Worm (Caenorhabditis elegans) whole organism, L1 larva: ENCODE data around the gene F41G3.5.

Experiments
- C16A3.4 ChIP-seq: fragments of 150-350 bp; optimal IDR thresholded peaks from 2 replicates; lab custom pipeline; 2014; ENCODE audit warnings: missing biosample characterization, missing genetic modification characterization
- C34B4.2 ChIP-seq: sonication (generic microtip); optimal IDR thresholded peaks from 2 replicates; lab custom pipeline; 2017; ENCODE audit warnings: mild to moderate bottlenecking, missing genetic modification characterization, missing compliant biosample characterization
- F16B12.6 ChIP-seq: fragments of 150-350 bp; optimal IDR thresholded peaks from 2 replicates; lab custom pipeline; 2014; ENCODE audit warnings: missing biosample characterization, missing genetic modification characterization
- aha-1 ChIP-seq: fragments of 150-350 bp; optimal IDR thresholded peaks from 2 replicates; lab custom pipeline; 2014; ENCODE audit warnings: missing biosample characterization, missing genetic modification characterization
- alr-1 ChIP-seq: fragments of 200-800 bp; sonication (Bioruptor generic); optimal IDR thresholded peaks from 2 replicates; lab custom pipeline; 2018; ENCODE audit warnings: borderline replicate concordance, mild to moderate bottlenecking, missing genetic modification characterization, missing compliant biosample characterization
- aly-2 ChIP-seq: fragments of 150-350 bp; optimal IDR thresholded peaks from 2 replicates; lab custom pipeline; 2014; ENCODE audit warnings: missing biosample characterization, missing genetic modification characterization
- ama-1 ChIP-seq: fragments of 150-350 bp; optimal IDR thresholded peaks from 2 replicates; lab custom pipeline; 2014
- blmp-1 ChIP-seq: fragments of 150-350 bp; optimal IDR thresholded peaks from 2 replicates; lab custom pipeline; 2014; ENCODE audit warnings: missing biosample characterization, missing genetic modification characterization
- ceh-63 ChIP-seq: fragments of 200-800 bp; sonication (Bioruptor generic); optimal IDR thresholded peaks from 2 replicates; lab custom pipeline; 2018; ENCODE audit warnings: mild to moderate bottlenecking, missing genetic modification characterization, missing compliant biosample characterization
- ceh-8 ChIP-seq: fragments of 200-800 bp; sonication (Bioruptor generic); optimal IDR thresholded peaks from 2 replicates; lab custom pipeline; 2018; ENCODE audit warnings: mild to moderate bottlenecking, missing genetic modification characterization, moderate library complexity, missing compliant biosample characterization
- ceh-82 ChIP-seq, 3 experiments: fragments of 150-350 bp in 1 of 3; sonication (generic microtip) in 2 of 3; optimal IDR thresholded peaks; 2 replicates each; lab custom pipeline; 2014 to 2017; ENCODE audit warnings: missing biosample characterization in 3 of 3, missing genetic modification characterization in 3 of 3
- ceh-90 ChIP-seq: sonication (generic microtip); optimal IDR thresholded peaks from 2 replicates; lab custom pipeline; 2016; ENCODE audit warnings: missing genetic modification characterization, missing compliant biosample characterization
- ces-1 ChIP-seq: fragments of 150-350 bp; optimal IDR thresholded peaks from 2 replicates; lab custom pipeline; 2014; ENCODE audit warnings: missing biosample characterization, missing genetic modification reagents, missing genetic modification characterization
- dpl-1 ChIP-seq, 3 experiments: fragments of 150-350 bp in 2 of 3; sonication (generic microtip) in 1 of 3; optimal IDR thresholded peaks; 2 replicates each; lab custom pipeline; 2014 to 2017; ENCODE audit warnings: missing biosample characterization in 3 of 3, missing genetic modification characterization in 3 of 3, missing genetic modification reagents in 3 of 3
- efl-1 ChIP-seq, 4 experiments: fragments of 150-350 bp; optimal IDR thresholded peaks in 3 of 4; peaks in 1 of 4; 1 replicate in 1 of 4; 2 replicates in 3 of 4; lab custom pipeline; 2014; ENCODE audit warnings: missing biosample characterization in 2 of 4, missing genetic modification characterization in 2 of 4, missing genetic modification reagents in 2 of 4
- efl-3 ChIP-seq: fragments of 200-800 bp; sonication (Bioruptor generic); optimal IDR thresholded peaks from 2 replicates; lab custom pipeline; 2018; ENCODE audit warnings: mild to moderate bottlenecking, missing genetic modification characterization, missing compliant biosample characterization
- egl-27 ChIP-seq, 2 experiments: fragments of 150-350 bp in 1 of 2; sonication (generic microtip); optimal IDR thresholded peaks; 3 replicates each; lab custom pipeline; 2017 to 2018; ENCODE audit warnings: missing biosample characterization in 2 of 2, missing genetic modification characterization in 2 of 2, missing genetic modification reagents in 2 of 2
- elt-2 ChIP-seq: sonication (generic microtip); optimal IDR thresholded peaks from 2 replicates; lab custom pipeline; 2016; ENCODE audit warnings: missing genetic modification characterization, mild to moderate bottlenecking, inconsistent platforms, missing compliant biosample characterization, missing genetic modification reagents
- elt-3 ChIP-seq, 6 experiments: fragments of 150-350 bp in 1 of 6; sonication (generic microtip); optimal IDR thresholded peaks; 2 replicates each; lab custom pipeline; 2017 to 2018; ENCODE audit warnings: missing biosample characterization in 6 of 6, missing genetic modification characterization in 6 of 6, inconsistent platforms in 1 of 6
- fkh-10 ChIP-seq: sonication (generic microtip); optimal IDR thresholded peaks from 2 replicates; lab custom pipeline; 2017; ENCODE audit warnings: missing biosample characterization, missing genetic modification reagents, missing genetic modification characterization
- fkh-4 ChIP-seq: sonication (generic microtip); optimal IDR thresholded peaks from 2 replicates; lab custom pipeline; 2016; ENCODE audit warnings: missing compliant biosample characterization, missing genetic modification characterization, borderline replicate concordance
- fos-1 ChIP-seq: fragments of 150-350 bp; optimal IDR thresholded peaks from 2 replicates; lab custom pipeline; 2014; ENCODE audit warnings: missing biosample characterization, missing genetic modification characterization
- hlh-4 ChIP-seq: sonication (generic microtip); optimal IDR thresholded peaks from 2 replicates; lab custom pipeline; 2016; ENCODE audit warnings: mild to moderate bottlenecking, missing genetic modification characterization, missing compliant biosample characterization
- irx-1 ChIP-seq: sonication (generic microtip); optimal IDR thresholded peaks from 2 replicates; lab custom pipeline; 2016; ENCODE audit warnings: missing genetic modification characterization, missing compliant biosample characterization
- isw-1 ChIP-seq: fragments of 200-800 bp; sonication (Bioruptor generic); IDR thresholded peaks from 2 replicates; pipeline ENCODE4 v1.3.6; 2022; ENCODE audit warnings: missing genetic modification characterization, missing compliant biosample characterization
- jun-1 ChIP-seq: fragments of 150-350 bp; optimal IDR thresholded peaks from 2 replicates; lab custom pipeline; 2014; ENCODE audit warnings: missing biosample characterization, missing genetic modification reagents, missing genetic modification characterization
- lir-3 ChIP-seq: sonication (generic microtip); optimal IDR thresholded peaks from 2 replicates; lab custom pipeline; 2016; ENCODE audit warnings: mild to moderate bottlenecking, missing genetic modification characterization, moderate library complexity, missing compliant biosample characterization; ENCODE audit not compliant: poor library complexity
- lsy-2 ChIP-seq, 2 experiments: fragments of 150-350 bp; optimal IDR thresholded peaks; 2 replicates each; lab custom pipeline; 2014; ENCODE audit warnings: missing biosample characterization in 2 of 2, missing genetic modification characterization in 2 of 2
- mab-9 ChIP-seq: fragments of 200-800 bp; sonication (Bioruptor generic); IDR thresholded peaks from 2 replicates; pipeline ENCODE4 v1.3.6; 2022; ENCODE audit warnings: missing genetic modification reagents, missing genetic modification characterization, missing compliant biosample characterization
- mep-1 ChIP-seq: fragments of 150-350 bp; optimal IDR thresholded peaks from 2 replicates; lab custom pipeline; 2014; ENCODE audit warnings: missing biosample characterization, missing genetic modification characterization
- nhr-11 ChIP-seq: fragments of 150-350 bp; optimal IDR thresholded peaks from 2 replicates; lab custom pipeline; 2014; ENCODE audit warnings: missing biosample characterization, missing genetic modification characterization
- nhr-12 ChIP-seq: sonication (generic microtip); optimal IDR thresholded peaks from 2 replicates; lab custom pipeline; 2017; ENCODE audit warnings: missing biosample characterization, missing genetic modification characterization
- nhr-19 ChIP-seq: fragments of 200-800 bp; sonication (Bioruptor generic); conservative IDR thresholded peaks from 2 replicates; pipeline ENCODE4 v1.3.6; 2022; ENCODE audit warnings: missing genetic modification characterization, missing compliant biosample characterization
- nhr-28 ChIP-seq: fragments of 150-350 bp; optimal IDR thresholded peaks from 2 replicates; lab custom pipeline; 2014; ENCODE audit warnings: missing biosample characterization, missing genetic modification characterization
- nhr-47 ChIP-seq: sonication (generic microtip); optimal IDR thresholded peaks from 2 replicates; lab custom pipeline; 2016; ENCODE audit warnings: mild to moderate bottlenecking, missing genetic modification characterization, moderate library complexity, missing compliant biosample characterization
- nhr-76 ChIP-seq: sonication (generic microtip); optimal IDR thresholded peaks from 2 replicates; lab custom pipeline; 2017; ENCODE audit warnings: missing biosample characterization, missing genetic modification characterization
- nhr-77 ChIP-seq: fragments of 150-350 bp; optimal IDR thresholded peaks from 2 replicates; lab custom pipeline; 2014; ENCODE audit warnings: missing biosample characterization, missing genetic modification characterization
- nhr-85 ChIP-seq: sonication (generic microtip); peaks from one replicate; lab custom pipeline; 2016; ENCODE audit warnings: missing genetic modification characterization, inconsistent platforms, missing compliant biosample characterization
- nhr-90 ChIP-seq: sonication (generic microtip); optimal IDR thresholded peaks from 2 replicates; lab custom pipeline; 2016; ENCODE audit warnings: mild to moderate bottlenecking, missing genetic modification characterization, missing compliant biosample characterization; ENCODE audit not compliant: poor library complexity
- pqm-1 ChIP-seq: sonication (generic microtip); optimal IDR thresholded peaks from 3 replicates; lab custom pipeline; 2017; ENCODE audit warnings: missing biosample characterization, missing genetic modification characterization
- skn-1 ChIP-seq: fragments of 150-350 bp; optimal IDR thresholded peaks from 2 replicates; lab custom pipeline; 2014; ENCODE audit warnings: missing biosample characterization, missing genetic modification characterization
- snpc-4 ChIP-seq: fragments of 150-350 bp; optimal IDR thresholded peaks from 2 replicates; lab custom pipeline; 2014; ENCODE audit warnings: missing biosample characterization, missing genetic modification characterization
- snu-23 ChIP-seq: sonication (generic microtip); optimal IDR thresholded peaks from 2 replicates; lab custom pipeline; 2016; ENCODE audit warnings: missing genetic modification characterization, missing compliant biosample characterization
- sup-37 ChIP-seq: fragments of 200-800 bp; sonication (Bioruptor generic); optimal IDR thresholded peaks from 2 replicates; lab custom pipeline; 2018; ENCODE audit warnings: mild to moderate bottlenecking, missing genetic modification characterization, missing compliant biosample characterization
- swsn-7 ChIP-seq: sonication (generic microtip); optimal IDR thresholded peaks from 2 replicates; lab custom pipeline; 2016; ENCODE audit warnings: missing genetic modification characterization, missing compliant biosample characterization
- tlp-1 ChIP-seq: fragments of 150-350 bp; optimal IDR thresholded peaks from 2 replicates; lab custom pipeline; 2014; ENCODE audit warnings: missing biosample characterization, missing genetic modification characterization
- unc-130 ChIP-seq: fragments of 150-350 bp; optimal IDR thresholded peaks from 2 replicates; lab custom pipeline; 2017; ENCODE audit warnings: missing biosample characterization, missing genetic modification characterization, inconsistent platforms
- unc-86 ChIP-seq: sonication (generic microtip); optimal IDR thresholded peaks from 2 replicates; lab custom pipeline; 2016; ENCODE audit warnings: missing genetic modification characterization, missing compliant biosample characterization
- unc-98 ChIP-seq: fragments of 200-800 bp; sonication (Bioruptor generic); IDR thresholded peaks from 2 replicates; pipeline ENCODE4 v1.3.6; 2022; ENCODE audit warnings: missing genetic modification characterization, missing compliant biosample characterization
- vab-15 ChIP-seq: sonication (generic microtip); optimal IDR thresholded peaks from 2 replicates; lab custom pipeline; 2017; ENCODE audit warnings: missing genotype, mild to moderate bottlenecking, missing genetic modification characterization, missing compliant biosample characterization
- xbp-1 ChIP-seq: sonication (generic microtip); optimal IDR thresholded peaks from 2 replicates; lab custom pipeline; 2016; ENCODE audit warnings: missing genetic modification characterization, missing compliant biosample characterization
- zag-1 ChIP-seq: fragments of 150-350 bp; optimal IDR thresholded peaks from 2 replicates; lab custom pipeline; 2014; ENCODE audit warnings: missing biosample characterization, missing genetic modification characterization
- ztf-11 ChIP-seq, 2 experiments: sonication (generic microtip); optimal IDR thresholded peaks; 2 replicates each; lab custom pipeline; 2016 to 2017; ENCODE audit warnings: missing genetic modification characterization in 2 of 2, missing biosample characterization in 1 of 2, missing compliant biosample characterization in 1 of 2
- ztf-4 ChIP-seq: fragments of 150-350 bp; optimal IDR thresholded peaks from 2 replicates; lab custom pipeline; 2014; ENCODE audit warnings: missing biosample characterization, missing genetic modification characterization

The F41G3.5 gene

DNA sequence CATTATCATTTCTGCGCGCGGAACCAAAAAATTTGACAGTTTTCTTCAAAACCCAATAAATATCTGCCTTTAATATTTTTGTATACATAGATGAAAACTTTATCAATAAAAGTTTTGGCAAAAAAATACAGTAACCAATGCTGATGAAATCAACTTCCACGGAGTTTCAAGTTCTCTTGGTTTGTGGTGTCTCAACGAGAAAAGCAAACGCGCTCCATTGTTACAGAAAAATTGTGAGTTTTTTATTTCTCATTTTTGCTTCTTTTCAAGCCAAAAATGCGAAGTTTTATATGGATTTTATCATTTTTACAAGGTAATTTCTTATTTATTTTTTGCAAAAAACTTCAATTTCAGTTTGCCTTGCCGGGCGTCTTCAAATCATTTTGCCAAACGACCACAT lies 11.8 kb upstream of the F41G3.5 start, which contains the start of gene T14B4.3:
T14B4.3 (plus strand) TSS at position 264 of the 400 bp plus-strand sequence.
- TF ChIP-seq mab-9 (GFP tag; lab: Robert Waterston, UW) = no peak
- no peak for TF ChIP-seq ama-1
- peak; percentile 14 for TF ChIP-seq unc-86 (tag; lab: Kevin White, UChicago)
- TF ChIP-seq zag-1 (tag; lab: Kevin White, UChicago) = no peak
- no peak for TF ChIP-seq irx-1 (tag; lab: Kevin White, UChicago)
- TF ChIP-seq snpc-4 (tag; lab: Kevin White, UChicago) = no peak
- peak; percentile 50 for TF ChIP-seq xbp-1 (tag; lab: Kevin White, UChicago)
- peak; percentile 77 for TF ChIP-seq lir-3
- TF ChIP-seq skn-1 = peak; percentile 43
- peak in 1 of 2 experiments; percentile 67 for TF ChIP-seq ztf-11 (tag; optimal IDR thresholded peaks at IDR 0.05; lab: Kevin White, UChicago)
- peak; percentile 61 for TF ChIP-seq blmp-1 (tag; lab: Kevin White, UChicago)
- peak; percentile 83 for TF ChIP-seq C16A3.4 (tag; lab: Kevin White, UChicago)
- TF ChIP-seq nhr-76 (tag; lab: Kevin White, UChicago) = no peak
- peak; percentile 68 to 88 for TF ChIP-seq lsy-2 (tag; optimal IDR thresholded peaks at IDR 0.05; lab: Kevin White, UChicago)
- TF ChIP-seq ceh-63 (GFP tag; lab: Kevin White, UChicago) = no peak
- no peak for TF ChIP-seq C34B4.2 (tag; lab: Kevin White, UChicago)
- TF ChIP-seq ces-1 = no peak
- peak; percentile 20 for TF ChIP-seq vab-15 (tag; lab: Kevin White, UChicago)
- TF ChIP-seq ceh-82 (tag; optimal IDR thresholded peaks at IDR 0.05; lab: Kevin White, UChicago) = peak in 2 of 3 experiments; percentile 41 to 64
- peak; percentile 53 to 72 (median 71) for TF ChIP-seq dpl-1 (GFP tag; optimal IDR thresholded peaks at IDR 0.05; lab: Kevin White, UChicago)
- no peak for TF ChIP-seq elt-2 (tag; lab: Kevin White, UChicago)
- no peak for TF ChIP-seq ceh-90
- no peak for TF ChIP-seq pqm-1 (tag; lab: Kevin White, UChicago)
- peak; percentile 59 for TF ChIP-seq nhr-90 (tag; lab: Kevin White, UChicago)
- no peak for TF ChIP-seq sup-37 (GFP tag; lab: Kevin White, UChicago)
- peak; percentile 75 to 82 for TF ChIP-seq efl-1 (optimal IDR thresholded peaks at IDR 0.05; lab: Kevin White, UChicago)
- peak; percentile 57 to 96 for TF ChIP-seq efl-1 (GFP tag; optimal IDR thresholded peaks at IDR 0.05 in 1 of 2; lab: Kevin White, UChicago)
- TF ChIP-seq egl-27 (tag; optimal IDR thresholded peaks at IDR 0.05; lab: Kevin White, UChicago) = no peak
- peak; percentile 32 for TF ChIP-seq isw-1 (GFP tag; lab: Robert Waterston, UW)
- TF ChIP-seq nhr-19 = peak; percentile 31; the same call in 1 of the 2 replicates
- TF ChIP-seq elt-3 (tag; optimal IDR thresholded peaks at IDR 0.05; lab: Kevin White, UChicago) = peak in 1 of 6 experiments; percentile 47
- TF ChIP-seq nhr-11 (tag; lab: Kevin White, UChicago) = no peak
- TF ChIP-seq jun-1 (tag; lab: Kevin White, UChicago) = peak; percentile 26
- no peak for TF ChIP-seq fkh-10 (GFP tag; lab: Kevin White, UChicago)
- no peak for TF ChIP-seq aly-2 (tag; lab: Kevin White, UChicago)
- peak; percentile 57 for TF ChIP-seq mep-1 (tag; lab: Kevin White, UChicago)
- TF ChIP-seq alr-1 (tag; lab: Kevin White, UChicago) = no peak
- no peak for TF ChIP-seq unc-98
- TF ChIP-seq unc-130 = no peak
- peak; percentile 60 for TF ChIP-seq snu-23 (GFP tag; lab: Kevin White, UChicago)
- no peak for TF ChIP-seq nhr-28 (tag; lab: Kevin White, UChicago)
- TF ChIP-seq tlp-1 = no peak
- no peak for TF ChIP-seq efl-3 (GFP tag; lab: Kevin White, UChicago)
- TF ChIP-seq fos-1 (tag; lab: Kevin White, UChicago) = no peak
- TF ChIP-seq nhr-85 (tag; lab: Kevin White, UChicago) = peak; percentile 43
- no peak for TF ChIP-seq hlh-4 (tag; lab: Kevin White, UChicago)
- TF ChIP-seq ztf-4 (tag; lab: Kevin White, UChicago) = no peak
- TF ChIP-seq fkh-4 (tag; lab: Kevin White, UChicago) = no peak
- TF ChIP-seq nhr-12 (tag; lab: Kevin White, UChicago) = no peak
- peak; percentile 45 for TF ChIP-seq swsn-7 (tag; lab: Kevin White, UChicago)
- peak; percentile 28 for TF ChIP-seq nhr-77 (tag; lab: Kevin White, UChicago)
- peak; percentile 61 for TF ChIP-seq nhr-47 (tag; lab: Kevin White, UChicago)
- TF ChIP-seq ceh-8 (GFP tag; lab: Kevin White, UChicago) = no peak
- TF ChIP-seq aha-1 (tag; lab: Kevin White, UChicago) = no peak
- TF ChIP-seq F16B12.6 = peak; percentile 46
